Worm (Caenorhabditis elegans) whole organism, L4/young adult: ENCODE data around the gene R04E5.7.

ENCODE experiments used
- W03F9.2 ChIP-seq: fragments of 150-350 bp; optimal IDR thresholded peaks from 2 replicates; lab custom pipeline; 2014; ENCODE audit warnings: missing biosample characterization, missing genetic modification characterization
- dao-5 ChIP-seq: sonication (generic microtip); optimal IDR thresholded peaks from 2 replicates; lab custom pipeline; 2016; ENCODE audit warnings: missing genotype, missing genetic modification characterization, moderate library complexity, missing compliant biosample characterization
- him-1 ChIP-seq: sonication (generic microtip); optimal IDR thresholded peaks from 2 replicates; lab custom pipeline; 2016; ENCODE audit warnings: missing genotype, missing genetic modification reagents, missing genetic modification characterization, missing compliant biosample characterization

DNA sequence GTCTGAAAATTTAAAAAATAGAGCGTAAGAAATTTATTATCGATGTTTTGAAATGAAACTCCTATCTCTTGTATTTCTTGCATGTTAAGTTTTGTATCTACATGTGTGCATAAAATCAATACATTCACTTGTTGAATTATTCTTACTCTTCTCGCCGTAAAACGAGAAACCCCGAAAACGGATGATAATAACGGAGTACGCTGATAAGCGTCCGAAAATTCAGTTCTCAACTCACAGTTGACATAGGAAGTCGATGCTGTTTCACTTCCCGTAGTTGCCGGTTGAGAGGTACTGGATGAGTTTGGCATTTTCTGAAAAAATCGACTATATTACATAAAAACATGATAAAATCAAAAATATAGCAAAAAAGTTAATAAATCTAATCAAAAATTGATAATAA is 38.3 kb upstream of the R04E5.7 start, which contains the start of gene sec-15:
- TF ChIP-seq W03F9.2 (tag; lab: Kevin White, UChicago), result no peak
- no peak for TF ChIP-seq him-1 (tag; lab: Kevin White, UChicago)
- TF ChIP-seq dao-5 (tag; lab: Kevin White, UChicago), result no peak
